Worm (Caenorhabditis elegans) whole organism, mixed stage, embryonic: Measurements from ENCODE around the gene fbxa-65.

Experiments
- M03D4.4 ChIP-seq: sonication (generic microtip); optimal IDR thresholded peaks from 2 replicates; lab custom pipeline; 2017; ENCODE audit warnings: mild to moderate bottlenecking, missing genetic modification characterization, missing compliant biosample characterization
- ceh-43 ChIP-seq: fragments of 200-800 bp; sonication (Bioruptor generic); optimal IDR thresholded peaks from 2 replicates; lab custom pipeline; 2018; ENCODE audit warnings: mild to moderate bottlenecking, missing genetic modification characterization, moderate library complexity, missing compliant biosample characterization
- ceh-83 ChIP-seq: fragments of 200-800 bp; sonication (Bioruptor generic); optimal IDR thresholded peaks from 2 replicates; lab custom pipeline; 2018; ENCODE audit warnings: mild to moderate bottlenecking, missing genetic modification characterization, missing compliant biosample characterization
- ces-1 ChIP-seq: fragments of 150-350 bp; optimal IDR thresholded peaks from 2 replicates; lab custom pipeline; 2014; ENCODE audit warnings: missing biosample characterization, missing genetic modification reagents, missing genetic modification characterization
- cnd-1 ChIP-seq: fragments of 200-800 bp; sonication (Bioruptor generic); optimal IDR thresholded peaks from 2 replicates; lab custom pipeline; 2018; ENCODE audit warnings: mild to moderate bottlenecking, missing genetic modification characterization, missing compliant biosample characterization
- drap-1 ChIP-seq: fragments of 200-800 bp; sonication (Bioruptor generic); optimal IDR thresholded peaks from 3 replicates; lab custom pipeline; 2018; ENCODE audit warnings: mild to moderate bottlenecking, missing genetic modification characterization, missing compliant biosample characterization
- elt-1 ChIP-seq: sonication (generic microtip); optimal IDR thresholded peaks from 2 replicates; lab custom pipeline; 2017; ENCODE audit warnings: missing genetic modification characterization, mild to moderate bottlenecking, missing compliant biosample characterization, antibody characterized with exemption, moderate library complexity, borderline replicate concordance; ENCODE audit not compliant: insufficient read depth
- elt-3 ChIP-seq: fragments of 150-350 bp; optimal IDR thresholded peaks from 2 replicates; lab custom pipeline; 2014; ENCODE audit warnings: missing biosample characterization, missing genetic modification characterization
- flh-1 ChIP-seq: fragments of 200-800 bp; sonication (Bioruptor generic); optimal IDR thresholded peaks from 2 replicates; lab custom pipeline; 2018; ENCODE audit warnings: mild to moderate bottlenecking, missing genetic modification characterization, moderate library complexity, missing compliant biosample characterization
- ham-2 ChIP-seq: fragments of 200-800 bp; sonication (Bioruptor generic); optimal IDR thresholded peaks from 2 replicates; lab custom pipeline; 2018; ENCODE audit warnings: mild to moderate bottlenecking, missing genetic modification characterization, missing compliant biosample characterization
- lin-13 ChIP-seq: fragments of 150-350 bp; optimal IDR thresholded peaks from 2 replicates; lab custom pipeline; 2014; ENCODE audit warnings: missing biosample characterization, missing genetic modification characterization
- lin-32 ChIP-seq: fragments of 200-800 bp; sonication (Bioruptor generic); optimal IDR thresholded peaks from 2 replicates; lab custom pipeline; 2018; ENCODE audit warnings: mild to moderate bottlenecking, missing genetic modification characterization, missing compliant biosample characterization
- lsy-2 ChIP-seq: fragments of 150-350 bp; optimal IDR thresholded peaks from 2 replicates; lab custom pipeline; 2014; ENCODE audit warnings: missing biosample characterization, missing genetic modification characterization
- mab-5 ChIP-seq: fragments of 150-350 bp; optimal IDR thresholded peaks from 2 replicates; lab custom pipeline; 2014; ENCODE audit warnings: missing biosample characterization, missing genetic modification characterization
- mls-2 ChIP-seq: sonication (generic microtip); optimal IDR thresholded peaks from 2 replicates; lab custom pipeline; 2016; ENCODE audit warnings: mild to moderate bottlenecking, missing genetic modification characterization, moderate library complexity, missing compliant biosample characterization
- nhr-12 ChIP-seq: fragments of 150-350 bp; optimal IDR thresholded peaks from 2 replicates; lab custom pipeline; 2014; ENCODE audit warnings: missing biosample characterization, missing genetic modification characterization
- nhr-2 ChIP-seq: fragments of 150-350 bp; optimal IDR thresholded peaks from 2 replicates; lab custom pipeline; 2014; ENCODE audit warnings: missing biosample characterization, missing genetic modification characterization
- nhr-237 ChIP-seq: fragments of 150-350 bp; optimal IDR thresholded peaks from 2 replicates; lab custom pipeline; 2014; ENCODE audit warnings: missing biosample characterization, missing genetic modification characterization
- nhr-28 ChIP-seq: fragments of 150-350 bp; optimal IDR thresholded peaks from 2 replicates; lab custom pipeline; 2014; ENCODE audit warnings: missing biosample characterization, missing genetic modification characterization
- sem-2 ChIP-seq: fragments of 200-800 bp; sonication (Bioruptor generic); optimal IDR thresholded peaks from 2 replicates; lab custom pipeline; 2018; ENCODE audit warnings: mild to moderate bottlenecking, missing genetic modification characterization, missing compliant biosample characterization
- snpc-4 ChIP-seq: fragments of 150-350 bp; optimal IDR thresholded peaks from 2 replicates; lab custom pipeline; 2014; ENCODE audit warnings: missing biosample characterization, missing genetic modification characterization
- sptf-1 ChIP-seq: sonication (generic microtip); optimal IDR thresholded peaks from 2 replicates; lab custom pipeline; 2017; ENCODE audit warnings: mild to moderate bottlenecking, missing genetic modification characterization, moderate library complexity, missing compliant biosample characterization
- unc-120 ChIP-seq: sonication (generic microtip); optimal IDR thresholded peaks from 2 replicates; lab custom pipeline; 2017; ENCODE audit warnings: missing genetic modification characterization, missing compliant biosample characterization; ENCODE audit not compliant: poor library complexity, severe bottlenecking
- unc-39 ChIP-seq: fragments of 150-350 bp; optimal IDR thresholded peaks from 2 replicates; lab custom pipeline; 2014; ENCODE audit warnings: missing biosample characterization, missing genetic modification characterization
- zip-8 ChIP-seq: fragments of 150-350 bp; optimal IDR thresholded peaks from 2 replicates; lab custom pipeline; 2014; ENCODE audit warnings: missing biosample characterization, missing genetic modification characterization
- ztf-11 ChIP-seq: fragments of 150-350 bp; optimal IDR thresholded peaks from 2 replicates; lab custom pipeline; 2014; ENCODE audit warnings: missing biosample characterization, missing genetic modification characterization

The fbxa-65 gene

DNA sequence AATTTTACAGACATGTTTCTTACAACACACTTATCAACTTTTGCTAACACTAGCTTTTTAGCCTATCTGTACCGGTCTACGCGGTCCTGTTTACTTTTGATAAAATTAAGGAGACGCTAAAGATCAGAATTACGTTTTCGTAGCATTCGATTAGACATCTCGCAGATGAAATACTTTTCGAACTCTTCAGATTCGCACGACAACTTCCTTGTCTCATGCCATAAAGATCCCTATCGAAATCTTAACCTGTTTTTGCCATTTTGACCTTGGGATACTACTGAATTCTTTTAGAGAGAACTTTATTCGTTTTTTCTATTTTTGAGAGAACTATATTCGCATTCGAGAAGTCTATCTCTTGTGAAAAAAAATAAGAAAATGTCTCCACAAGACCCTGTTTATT is 12.9 kb downstream of the fbxa-65 start, which contains the start of gene C17B7.5:
TSS of gene C17B7.5 (plus strand) at position 301 of the 400 bp plus-strand sequence.
- TF ChIP-seq cnd-1 (tag; lab: Kevin White, UChicago) (no peak), mls-2 (no peak), lin-13 (no peak), drap-1 (GFP tag; lab: Kevin White, UChicago) (no peak), elt-3 (tag; lab: Kevin White, UChicago) (no peak)
- TF ChIP-seq, all 35 proteins: peak for 0

DNA sequence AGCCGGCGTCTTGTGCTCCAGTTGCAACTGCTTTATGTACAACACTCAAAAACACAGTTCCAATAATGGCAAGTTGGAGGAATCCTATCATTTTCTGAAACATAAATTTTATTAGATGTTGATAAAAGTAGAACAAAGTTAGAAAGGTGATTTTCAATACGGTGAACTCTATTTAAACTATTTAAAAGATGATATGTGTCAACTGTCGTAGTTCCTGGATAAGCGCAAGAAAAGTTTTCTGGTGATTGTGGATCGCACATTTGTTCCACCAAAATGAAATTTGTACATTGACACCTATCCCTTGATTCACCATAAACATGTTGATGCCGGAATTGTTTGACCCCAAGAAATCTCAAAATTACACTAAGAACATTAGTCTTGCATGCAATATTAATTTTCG is 14.3 kb downstream of the fbxa-65 start, which contains the start of gene C17B7.9:
TSS of gene C17B7.9 (minus strand) at position 101 of the 400 bp plus-strand sequence.
- TF ChIP-seq ham-2 (no peak), zip-8 (tag; lab: Kevin White, UChicago) (no peak), snpc-4 (tag; lab: Kevin White, UChicago) (no peak)

DNA sequence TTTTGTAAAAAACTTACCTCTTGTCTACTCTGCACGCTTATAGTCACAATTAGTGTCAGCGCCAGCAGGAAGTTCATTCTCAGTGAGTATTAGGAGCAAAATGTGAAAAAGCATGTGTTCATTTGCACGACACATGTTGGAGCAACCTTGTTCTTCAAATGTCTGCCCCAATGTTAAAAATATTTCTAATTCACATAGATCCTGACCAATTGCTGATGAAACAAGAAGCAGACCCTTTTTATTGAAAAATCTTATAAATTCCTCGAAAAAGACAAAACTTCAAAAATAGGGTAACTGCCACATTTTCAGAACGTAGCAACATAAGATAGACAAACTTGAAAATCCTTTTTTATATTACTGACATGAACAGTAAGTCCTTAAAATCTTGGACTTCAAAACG is 22.1 kb downstream of the fbxa-65 start, which contains the start of gene C17B7.8:
TSS of gene C17B7.8 (minus strand) at position 101 of the 400 bp plus-strand sequence.
- TF ChIP-seq sem-2 (GFP tag; lab: Kevin White, UChicago): no peak
- no peak for TF ChIP-seq nhr-2
- no peak for TF ChIP-seq elt-3 (tag; lab: Kevin White, UChicago)
- no peak for TF ChIP-seq ceh-43 (GFP tag; lab: Kevin White, UChicago)
- TF ChIP-seq cnd-1 (tag; lab: Kevin White, UChicago): no peak
- TF ChIP-seq lin-13: no peak
- TF ChIP-seq nhr-12: no peak
- TF ChIP-seq, all 35 proteins: peak for 0

DNA sequence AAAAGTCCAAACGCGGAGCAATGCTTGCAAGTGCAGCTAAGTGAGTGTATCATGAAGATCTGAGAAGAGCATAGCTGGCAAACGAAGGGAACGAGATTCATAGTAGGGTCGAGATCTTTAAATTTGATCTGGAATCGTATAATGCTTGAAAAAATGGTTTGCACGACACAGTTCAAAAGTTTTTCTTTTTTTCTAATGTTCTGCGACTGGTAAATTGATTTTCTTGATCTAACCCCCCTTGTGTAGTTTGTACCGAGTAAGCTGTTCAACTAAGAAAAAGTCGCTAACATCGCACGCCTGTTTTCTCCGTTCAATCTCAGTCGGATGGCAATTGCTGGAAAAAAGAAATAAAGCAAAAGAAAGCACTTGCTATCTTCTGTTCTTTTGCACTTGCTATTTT is 25.9 kb downstream of the fbxa-65 start, which contains the start of gene C17B7.14:
TSS of gene C17B7.14 (minus strand) at position 101 of the 400 bp plus-strand sequence.
- TF ChIP-seq ceh-83 (GFP tag; lab: Kevin White, UChicago): no peak
- no peak for TF ChIP-seq ham-2
- TF ChIP-seq cnd-1 (tag; lab: Kevin White, UChicago): no peak
- no peak for TF ChIP-seq nhr-28 (tag; lab: Kevin White, UChicago)
- TF ChIP-seq mab-5 (tag; lab: Kevin White, UChicago): no peak
- no peak for TF ChIP-seq lsy-2
- no peak for TF ChIP-seq sem-2 (GFP tag; lab: Kevin White, UChicago)
- TF ChIP-seq nhr-237 (tag; lab: Kevin White, UChicago): no peak
- no peak for TF ChIP-seq ztf-11 (tag; lab: Kevin White, UChicago)
- no peak for TF ChIP-seq unc-39 (tag; lab: Kevin White, UChicago)
- TF ChIP-seq unc-120 (tag; lab: Kevin White, UChicago): no peak
- TF ChIP-seq lin-32: no peak
- no peak for TF ChIP-seq sptf-1 (tag; lab: Kevin White, UChicago)
- TF ChIP-seq nhr-2: no peak

DNA sequence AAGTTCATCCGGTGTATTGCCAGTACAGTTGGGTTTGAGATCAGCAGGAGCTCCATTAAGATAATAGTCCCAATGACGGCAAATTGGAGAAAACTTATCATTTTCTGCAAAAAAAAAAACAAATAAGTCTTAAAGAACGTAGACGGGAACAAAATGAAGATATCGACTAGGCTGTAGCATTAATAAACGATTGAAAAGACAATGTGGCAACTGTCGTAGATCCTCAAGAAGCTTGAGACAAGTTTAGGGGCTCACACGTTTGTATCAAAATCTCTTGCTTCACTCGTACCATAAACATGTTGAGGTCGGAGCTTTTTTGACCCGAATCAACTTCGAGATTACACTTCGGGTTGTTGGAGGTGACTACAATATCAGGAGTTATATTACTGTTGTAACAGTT is 26.3 kb downstream of the fbxa-65 start, which contains the start of gene F35F10.14:
TSS of gene F35F10.14 (minus strand) at position 101 of the 400 bp plus-strand sequence.
- TF ChIP-seq lsy-2 (no peak), snpc-4 (tag; lab: Kevin White, UChicago) (no peak), unc-39 (tag; lab: Kevin White, UChicago) (no peak), M03D4.4 (tag; lab: Kevin White, UChicago) (no peak), elt-1 (tag; lab: Kevin White, UChicago) (no peak)

DNA sequence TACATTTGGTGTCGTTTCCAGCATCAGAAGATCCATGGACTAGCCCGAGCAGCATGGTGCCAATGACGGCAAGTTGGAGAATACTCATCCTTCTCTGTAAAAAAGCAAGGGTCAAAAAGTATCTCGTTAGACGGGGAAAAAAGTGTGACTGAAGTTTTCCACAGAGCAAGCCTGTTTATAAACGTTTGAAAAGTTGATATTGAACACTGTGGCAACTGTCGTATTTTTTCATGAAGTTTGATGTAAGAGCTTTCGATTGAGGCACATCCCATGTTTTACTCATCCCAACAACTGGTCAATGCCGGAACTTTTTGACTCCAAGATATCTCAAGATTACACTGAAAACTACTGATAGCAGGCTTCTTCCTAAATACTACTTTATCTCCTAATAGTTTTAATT is 27.3 kb downstream of the fbxa-65 start, which contains the start of gene F35F10.13:
TSS of gene F35F10.13 (minus strand) at position 101 of the 400 bp plus-strand sequence.
- no peak for TF ChIP-seq flh-1 (GFP tag; lab: Kevin White, UChicago)
- no peak for TF ChIP-seq unc-39 (tag; lab: Kevin White, UChicago)
- no peak for TF ChIP-seq elt-1 (tag; lab: Kevin White, UChicago)
- TF ChIP-seq ces-1 (GFP tag; lab: Kevin White, UChicago): no peak

DNA sequence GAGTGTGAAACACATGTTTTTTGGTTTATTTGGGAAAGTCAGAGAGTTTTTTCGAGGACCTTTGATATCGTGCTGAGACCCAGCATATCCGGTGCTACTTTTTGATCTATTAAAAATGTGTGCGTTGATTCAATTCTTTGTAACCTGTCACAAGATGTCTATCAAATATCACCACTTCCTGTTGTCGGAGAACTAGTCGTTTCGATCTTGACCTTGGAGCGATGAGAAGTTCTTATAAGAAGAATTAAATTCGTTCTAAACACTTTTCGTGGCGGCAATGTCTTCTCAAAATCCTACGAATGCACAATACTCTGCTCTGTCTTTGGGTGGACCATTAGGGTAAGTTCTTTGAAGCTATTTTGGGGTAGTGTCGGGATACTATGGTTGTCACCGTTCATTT is 30.2 kb downstream of the fbxa-65 start, which contains the start of gene F35F10.1:
TSS of gene F35F10.1 (plus strand) at position 200 of the 400 bp plus-strand sequence.
- no peak for TF ChIP-seq sptf-1 (tag; lab: Kevin White, UChicago)
